Fruit fly (Drosophila melanogaster): ENCODE measurements around the gene CG7730.

CG7730 gene

dm6 chr3L:17009715-17010491 is 17.4 kb upstream of the CG7730 start (continued):
- TF ChIP-seq ewg (GFP tag; optimal IDR thresholded peaks at IDR 0.05) (no peak), Side (GFP tag; optimal IDR thresholded peaks at IDR 0.05) (no peak), CG14860 (GFP tag; IDR thresholded peaks at IDR 0.05; ENCODE audit: partially characterized antibody) (no peak), da (GFP tag; optimal IDR thresholded peaks at IDR 0.05) (no peak), sob (GFP tag; IDR thresholded peaks at IDR 0.05) (peak; percentile 18; the same call in 1 of the 2 replicates), zen2 (GFP tag; IDR thresholded peaks at IDR 0.05; ENCODE audit: partially characterized antibody) (0 out of 3 replicates have a peak, but pooled peaks have one; percentile 28), tx (GFP tag; optimal IDR thresholded peaks at IDR 0.05) (no peak), onecut (GFP tag; IDR thresholded peaks at IDR 0.05) (peak; percentile 33), CG6654 (GFP tag; optimal IDR thresholded peaks at IDR 0.05) (no peak), Abd-B (GFP tag; optimal IDR thresholded peaks at IDR 0.05) (no peak), CG10366 (GFP tag; IDR thresholded peaks at IDR 0.05) (peak; percentile 49), CG5180 (GFP tag; optimal IDR thresholded peaks at IDR 0.05) (peak; percentile 63), Hr51 (GFP tag; optimal IDR thresholded peaks at IDR 0.05) (peak in 1 of 2 experiments; percentile 68), CG11398 (GFP tag; optimal IDR thresholded peaks at IDR 0.05) (no peak), BEAF-32 (GFP tag; optimal IDR thresholded peaks at IDR 0.05) (no peak), CG17612 (GFP tag; IDR thresholded peaks at IDR 0.05) (no peak), CG13775 (GFP tag; optimal IDR thresholded peaks at IDR 0.05) (no peak), NfI (GFP tag; optimal IDR thresholded peaks at IDR 0.05) (peak; percentile 27), Hmr (GFP tag; optimal IDR thresholded peaks at IDR 0.05) (peak; percentile 50), Adf1 (GFP tag; IDR thresholded peaks at IDR 0.05) (peak; percentile 92), gcm (GFP tag; optimal IDR thresholded peaks at IDR 0.05) (no peak), HLH3B (GFP tag; IDR thresholded peaks at IDR 0.05) (peak; percentile 28; the same call in 1 of the 2 replicates), CG2202 (tag; optimal IDR thresholded peaks at IDR 0.05) (no peak), ranshi (GFP tag; IDR thresholded peaks at IDR 0.05) (0 out of 2 replicates have a peak, but pooled peaks have one; percentile 26), Taf1 (GFP tag; IDR thresholded peaks at IDR 0.05) (peak; percentile 5; the same call in 1 of the 2 replicates), zf30C (GFP tag; optimal IDR thresholded peaks at IDR 0.05) (no peak), CG4424 (GFP tag; optimal IDR thresholded peaks at IDR 0.05) (peak; percentile 34), CG11456 (GFP tag; IDR thresholded peaks at IDR 0.05) (no peak), CG12942 (GFP tag; optimal IDR thresholded peaks at IDR 0.05) (peak; percentile 1), CG1603 (tag; optimal IDR thresholded peaks at IDR 0.05) (peak; percentile 34), CG12155 (GFP tag; optimal IDR thresholded peaks at IDR 0.05) (peak; percentile 19), CG7372 (GFP tag; IDR thresholded peaks at IDR 0.05) (no peak), Atf6 (GFP tag; IDR thresholded peaks at IDR 0.05) (peak; percentile 7; the same call in 1 of the 2 replicates), Awh (GFP tag; IDR thresholded peaks at IDR 0.05) (0 out of 2 replicates have a peak, but pooled peaks have one; percentile 26), vnd (GFP tag; IDR thresholded peaks at IDR 0.05; ENCODE audit: partially characterized antibody) (no peak), Nf-YA (GFP tag; IDR thresholded peaks at IDR 0.05) (no peak), Dbx (GFP tag; IDR thresholded peaks at IDR 0.05) (peak; percentile 65; the same call in 1 of the 3 replicates), odd (GFP tag; optimal IDR thresholded peaks at IDR 0.05) (peak; percentile 7), tgo (GFP tag; IDR thresholded peaks at IDR 0.05) (peak; percentile 29; the same call in 2 of the 3 replicates), hkb (optimal IDR thresholded peaks at IDR 0.05) (no peak), hkb (GFP tag; IDR thresholded peaks at IDR 0.05) (0 out of 2 replicates have a peak, but pooled peaks have one; percentile 31), CG5245 (GFP tag; optimal IDR thresholded peaks at IDR 0.05) (no peak), CG12071 (GFP tag; optimal IDR thresholded peaks at IDR 0.05) (peak; percentile 37), disco-r (GFP tag; optimal IDR thresholded peaks at IDR 0.05) (no peak), D (optimal IDR thresholded peaks at IDR 0.05) (no peak), D (GFP tag; optimal IDR thresholded peaks at IDR 0.05) (no peak), bbx (GFP tag; IDR thresholded peaks at IDR 0.05; ENCODE audit: partially characterized antibody) (peak; percentile 54), CG16815 (GFP tag; optimal IDR thresholded peaks at IDR 0.05) (no peak), dpn (GFP tag; optimal IDR thresholded peaks at IDR 0.05) (peak in 1 of 2 experiments; percentile 27)
